Worm (Caenorhabditis elegans) whole organism, late embryonic: ENCODE results near the gene kvs-3.

Source experiments
- ceh-45 ChIP-seq: fragments of 200-800 bp; sonication (Bioruptor generic); IDR thresholded peaks from 2 replicates; pipeline ENCODE4 v1.3.6; 2022; ENCODE audit warnings: missing genetic modification reagents, missing genetic modification characterization, missing compliant biosample characterization
- ztf-16 ChIP-seq: sonication (generic microtip); optimal IDR thresholded peaks from 2 replicates; lab custom pipeline; 2017; ENCODE audit warnings: missing genetic modification characterization, missing compliant biosample characterization

ce11 chrV:9352947-9353346 lies 34.8 kb downstream of the kvs-3 start, which contains the start of gene srx-46:
- TF ChIP-seq ceh-45: no peak
- TF ChIP-seq ztf-16 (tag; lab: Kevin White, UChicago): no peak
